Worm (Caenorhabditis elegans) whole organism, young adult: Measurements from ENCODE around the gene B0252.8.

Experiments
- B0035.1 ChIP-seq: sonication (generic microtip); optimal IDR thresholded peaks from 2 replicates; lab custom pipeline; 2016; ENCODE audit warnings: missing genetic modification characterization, mild to moderate bottlenecking, missing compliant biosample characterization, missing genotype, missing genetic modification reagents
- B0261.1 ChIP-seq: sonication (generic microtip); optimal IDR thresholded peaks from 2 replicates; lab custom pipeline; 2016; ENCODE audit warnings: mild to moderate bottlenecking, missing genetic modification characterization, moderate library complexity, missing compliant biosample characterization
- C17E4.6 ChIP-seq: fragments of 200-800 bp; sonication (Bioruptor generic); IDR thresholded peaks from 2 replicates; pipeline ENCODE4 v1.3.6; 2022; ENCODE audit warnings: missing genetic modification reagents, missing genetic modification characterization, missing compliant biosample characterization
- D2030.7 ChIP-seq: fragments of 200-800 bp; sonication (Bioruptor generic); IDR thresholded peaks from 2 replicates; pipeline ENCODE4 v1.3.6; 2022; ENCODE audit warnings: missing genetic modification reagents, missing genetic modification characterization, missing compliant biosample characterization
- F10E7.11 ChIP-seq: sonication (generic microtip); optimal IDR thresholded peaks from 2 replicates; lab custom pipeline; 2017; ENCODE audit warnings: mild to moderate bottlenecking, missing genetic modification characterization, moderate library complexity, missing compliant biosample characterization
- F22D6.2 ChIP-seq: sonication (generic microtip); optimal IDR thresholded peaks from 2 replicates; lab custom pipeline; 2016; ENCODE audit warnings: mild to moderate bottlenecking, missing genetic modification characterization, missing compliant biosample characterization
- F57A8.1 ChIP-seq: fragments of 200-800 bp; sonication (Bioruptor generic); optimal IDR thresholded peaks from 2 replicates; lab custom pipeline; 2018; ENCODE audit warnings: mild to moderate bottlenecking, missing genetic modification characterization, moderate library complexity, missing compliant biosample characterization
- F57C9.4 ChIP-seq: sonication (generic microtip); optimal IDR thresholded peaks from 2 replicates; lab custom pipeline; 2017; ENCODE audit warnings: mild to moderate bottlenecking, missing genetic modification characterization, missing compliant biosample characterization
- K11D2.4 ChIP-seq: fragments of 200-800 bp; sonication (Bioruptor generic); IDR thresholded peaks from 2 replicates; pipeline ENCODE4 v1.3.6; 2022; ENCODE audit warnings: missing genetic modification reagents, missing genetic modification characterization, missing compliant biosample characterization
- K12H6.12 ChIP-seq: fragments of 200-800 bp; sonication (Bioruptor generic); optimal IDR thresholded peaks from 2 replicates; lab custom pipeline; 2018; ENCODE audit warnings: mild to moderate bottlenecking, missing genetic modification characterization, missing compliant biosample characterization
- Y53F4B.3 ChIP-seq: fragments of 200-800 bp; sonication (Bioruptor generic); IDR thresholded peaks from 2 replicates; pipeline ENCODE4 v1.3.6; 2022; ENCODE audit warnings: missing genetic modification reagents, missing genetic modification characterization, missing compliant biosample characterization
- Y53G8AR.9 ChIP-seq: fragments of 200-800 bp; sonication (Bioruptor generic); conservative IDR thresholded peaks from 2 replicates; pipeline ENCODE4 v1.3.6; 2022; ENCODE audit warnings: missing genetic modification reagents, missing genetic modification characterization, missing compliant biosample characterization
- Y56A3A.18 ChIP-seq: fragments of 200-800 bp; sonication (Bioruptor generic); IDR thresholded peaks from 2 replicates; pipeline ENCODE4 v1.3.6; 2022; ENCODE audit warnings: missing genetic modification reagents, missing genetic modification characterization, missing compliant biosample characterization
- Y79H2A.3 ChIP-seq: fragments of 200-800 bp; sonication (Bioruptor generic); conservative IDR thresholded peaks from 2 replicates; pipeline ENCODE4 v1.3.6; 2022; ENCODE audit warnings: missing genetic modification reagents, missing genetic modification characterization, missing compliant biosample characterization
- Y95B8A.8 ChIP-seq: fragments of 200-800 bp; sonication (Bioruptor generic); IDR thresholded peaks from 2 replicates; pipeline ENCODE4 v1.3.6; 2022; ENCODE audit warnings: missing genetic modification reagents, missing genetic modification characterization, missing compliant biosample characterization
- athp-1 ChIP-seq: sonication (generic microtip); optimal IDR thresholded peaks from 2 replicates; lab custom pipeline; 2017; ENCODE audit warnings: mild to moderate bottlenecking, missing genetic modification characterization, missing compliant biosample characterization
- attf-6 ChIP-seq: fragments of 200-800 bp; sonication (Bioruptor generic); IDR thresholded peaks from 2 replicates; pipeline ENCODE4 v1.3.6; 2022; ENCODE audit warnings: missing genetic modification reagents, missing genetic modification characterization, missing compliant biosample characterization
- bed-2 ChIP-seq: fragments of 200-800 bp; sonication (Bioruptor generic); IDR thresholded peaks from 2 replicates; pipeline ENCODE4 v1.3.6; 2022; ENCODE audit warnings: missing genetic modification reagents, missing genetic modification characterization, missing compliant biosample characterization
- cebp-2 ChIP-seq: fragments of 200-800 bp; sonication (Bioruptor generic); IDR thresholded peaks from 2 replicates; pipeline ENCODE4 v1.3.6; 2022; ENCODE audit warnings: missing genetic modification characterization, missing compliant biosample characterization
- ceh-27 ChIP-seq: fragments of 200-800 bp; sonication (Bioruptor generic); optimal IDR thresholded peaks from 2 replicates; lab custom pipeline; 2018; ENCODE audit warnings: mild to moderate bottlenecking, missing genetic modification characterization, moderate library complexity, missing compliant biosample characterization
- ceh-40 ChIP-seq: fragments of 200-800 bp; sonication (Bioruptor generic); IDR thresholded peaks from 2 replicates; pipeline ENCODE4 v1.3.6; 2022; ENCODE audit warnings: missing genetic modification characterization, missing compliant biosample characterization
- ceh-58 ChIP-seq: fragments of 200-800 bp; sonication (Bioruptor generic); IDR thresholded peaks from 2 replicates; pipeline ENCODE4 v1.3.6; 2022; ENCODE audit warnings: missing genetic modification characterization, missing compliant biosample characterization
- ceh-79 ChIP-seq: sonication (generic microtip); optimal IDR thresholded peaks from 2 replicates; lab custom pipeline; 2017; ENCODE audit warnings: mild to moderate bottlenecking, missing genetic modification characterization, missing compliant biosample characterization
- dpff-1 ChIP-seq: sonication (generic microtip); optimal IDR thresholded peaks from 2 replicates; lab custom pipeline; 2017; ENCODE audit warnings: mild to moderate bottlenecking, missing genetic modification characterization, missing compliant biosample characterization
- efl-1 ChIP-seq: fragments of 150-350 bp; optimal IDR thresholded peaks from 2 replicates; lab custom pipeline; 2014; ENCODE audit warnings: missing biosample characterization, missing genetic modification reagents, missing genetic modification characterization
- egrh-3 ChIP-seq: fragments of 200-800 bp; sonication (Bioruptor generic); IDR thresholded peaks from 2 replicates; pipeline ENCODE4 v1.3.6; 2022; ENCODE audit warnings: missing genetic modification reagents, missing genetic modification characterization, missing compliant biosample characterization
- ets-4 ChIP-seq: fragments of 200-800 bp; sonication (Bioruptor generic); optimal IDR thresholded peaks from 2 replicates; lab custom pipeline; 2018; ENCODE audit warnings: mild to moderate bottlenecking, missing genetic modification characterization, missing compliant biosample characterization
- fkh-3 ChIP-seq: sonication (generic microtip); optimal IDR thresholded peaks from 2 replicates; lab custom pipeline; 2016; ENCODE audit warnings: mild to moderate bottlenecking, missing genetic modification characterization, missing compliant biosample characterization
- hrde-1 ChIP-seq: sonication (generic microtip); optimal IDR thresholded peaks from 2 replicates; lab custom pipeline; 2016; ENCODE audit warnings: missing genetic modification characterization, mild to moderate bottlenecking, missing compliant biosample characterization, moderate library complexity, missing genotype, missing genetic modification reagents, borderline replicate concordance
- let-526 ChIP-seq: fragments of 200-800 bp; sonication (Bioruptor generic); IDR thresholded peaks from 2 replicates; pipeline ENCODE4 v1.3.6; 2022; ENCODE audit warnings: missing genetic modification reagents, missing genetic modification characterization, missing compliant biosample characterization
- lin-40 ChIP-seq: sonication (generic microtip); optimal IDR thresholded peaks from 2 replicates; lab custom pipeline; 2016; ENCODE audit warnings: missing genetic modification characterization, mild to moderate bottlenecking, missing compliant biosample characterization, missing genotype, missing genetic modification reagents
- lsl-1 ChIP-seq: fragments of 200-800 bp; sonication (Bioruptor generic); optimal IDR thresholded peaks from 2 replicates; lab custom pipeline; 2018; ENCODE audit warnings: mild to moderate bottlenecking, missing genetic modification characterization, moderate library complexity, missing compliant biosample characterization
- lsy-27 ChIP-seq: sonication (generic microtip); optimal IDR thresholded peaks from 2 replicates; lab custom pipeline; 2017; ENCODE audit warnings: missing genetic modification characterization, mild to moderate bottlenecking, missing compliant biosample characterization, antibody characterized with exemption, missing genotype, borderline replicate concordance; ENCODE audit not compliant: insufficient read depth
- madf-8 ChIP-seq: fragments of 200-800 bp; sonication (Bioruptor generic); conservative IDR thresholded peaks from 2 replicates; pipeline ENCODE4 v1.3.6; 2022; ENCODE audit warnings: missing genetic modification reagents, missing genetic modification characterization, missing compliant biosample characterization
- mcd-1 ChIP-seq: fragments of 200-800 bp; sonication (Bioruptor generic); IDR thresholded peaks from 2 replicates; pipeline ENCODE4 v1.3.6; 2022; ENCODE audit warnings: missing genetic modification reagents, missing genetic modification characterization, missing compliant biosample characterization
- mel-28 ChIP-seq: sonication (generic microtip); optimal IDR thresholded peaks from 2 replicates; lab custom pipeline; 2016; ENCODE audit warnings: borderline replicate concordance, mild to moderate bottlenecking, missing genetic modification characterization, missing compliant biosample characterization
- mes-4 ChIP-seq: sonication (generic microtip); optimal IDR thresholded peaks from 2 replicates; lab custom pipeline; 2016; ENCODE audit warnings: missing genotype, missing genetic modification characterization, missing compliant biosample characterization
- mxl-1 ChIP-seq: sonication (generic microtip); optimal IDR thresholded peaks from 2 replicates; lab custom pipeline; 2016; ENCODE audit warnings: missing genetic modification characterization, missing compliant biosample characterization
- nfya-2 ChIP-seq: fragments of 200-800 bp; sonication (Bioruptor generic); IDR thresholded peaks from 2 replicates; pipeline ENCODE4 v1.3.6; 2022; ENCODE audit warnings: missing genetic modification reagents, missing genetic modification characterization, missing compliant biosample characterization
- pha-4 ChIP-seq: fragments of 150-350 bp; sonication (generic microtip); optimal IDR thresholded peaks from 2 replicates; lab custom pipeline; 2014; ENCODE audit warnings: missing biosample characterization, missing genetic modification reagents, missing genetic modification characterization
- sea-2 ChIP-seq: fragments of 200-800 bp; sonication (Bioruptor generic); IDR thresholded peaks from 2 replicates; pipeline ENCODE4 v1.3.6; 2022; ENCODE audit warnings: missing genetic modification characterization, missing compliant biosample characterization
- snpc-3.4 ChIP-seq: sonication (generic microtip); optimal IDR thresholded peaks from 2 replicates; lab custom pipeline; 2017; ENCODE audit warnings: missing genetic modification characterization, mild to moderate bottlenecking, missing compliant biosample characterization, antibody characterized with exemption, moderate library complexity, missing genotype, missing genetic modification reagents
- snpc-4 ChIP-seq, 5 experiments: fragments of 150-350 bp in 1 of 5; sonication (generic microtip) in 4 of 5; optimal IDR thresholded peaks; 2 replicates each; lab custom pipeline; 2014 to 2018; ENCODE audit warnings: missing genetic modification characterization in 5 of 5, missing biosample characterization in 3 of 5, antibody characterized with exemption in 2 of 5, mild to moderate bottlenecking in 2 of 5, missing compliant biosample characterization in 2 of 5, missing genotype in 2 of 5, moderate library complexity in 2 of 5, missing genetic modification reagents in 1 of 5
- sptf-2 ChIP-seq: fragments of 200-800 bp; sonication (Bioruptor generic); optimal IDR thresholded peaks from 2 replicates; lab custom pipeline; 2018; ENCODE audit warnings: mild to moderate bottlenecking, missing genetic modification characterization, missing compliant biosample characterization
- tbp1 ChIP-seq: fragments of 200-800 bp; sonication (Bioruptor generic); optimal IDR thresholded peaks from 2 replicates; lab custom pipeline; 2018; ENCODE audit warnings: mild to moderate bottlenecking, missing genetic modification characterization, missing compliant biosample characterization
- zim-3 ChIP-seq: sonication (generic microtip); optimal IDR thresholded peaks from 2 replicates; lab custom pipeline; 2017; ENCODE audit warnings: mild to moderate bottlenecking, missing genetic modification characterization, moderate library complexity, missing compliant biosample characterization
- ztf-18 ChIP-seq: sonication (generic microtip); optimal IDR thresholded peaks from 2 replicates; lab custom pipeline; 2016; ENCODE audit warnings: missing genotype, mild to moderate bottlenecking, missing genetic modification characterization, missing compliant biosample characterization
- ztf-25 ChIP-seq: fragments of 200-800 bp; sonication (Bioruptor generic); IDR thresholded peaks from 2 replicates; pipeline ENCODE4 v1.3.6; 2022; ENCODE audit warnings: missing genetic modification reagents, missing genetic modification characterization, missing compliant biosample characterization

B0252.8 gene

DNA sequence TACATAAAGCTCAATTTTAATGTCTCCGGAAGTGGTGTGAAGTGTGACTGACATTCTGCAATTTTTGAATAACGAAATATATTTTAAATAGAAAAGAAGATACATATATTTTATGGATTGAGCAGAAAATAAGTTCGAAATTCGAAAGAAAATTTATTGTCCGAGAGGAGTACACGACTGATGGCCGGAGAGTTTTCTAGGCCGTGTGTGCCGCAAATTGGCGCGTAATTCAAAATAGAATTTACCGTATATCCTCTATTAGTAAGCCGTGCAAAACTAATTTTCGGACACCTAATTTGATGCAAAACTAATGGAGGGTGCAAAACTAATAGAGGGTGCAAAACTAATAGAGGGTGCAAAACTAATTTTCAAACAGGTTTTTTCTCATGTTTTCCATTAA lies 2.7 kb upstream of the B0252.8 start, which contains the start of gene cyn-10 (continued):
- no peak for TF ChIP-seq F57A8.1 (GFP tag; lab: Kevin White, UChicago)
- TF ChIP-seq efl-1 (GFP tag; lab: Kevin White, UChicago) = peak; percentile 65
- no peak for TF ChIP-seq sea-2
- no peak for TF ChIP-seq ztf-25 (GFP tag; lab: Robert Waterston, UW)
- TF ChIP-seq pha-4 (tag; lab: Kevin White, UChicago) = no peak
- no peak for TF ChIP-seq hrde-1 (tag; lab: Kevin White, UChicago)
- no peak for TF ChIP-seq attf-6 (GFP tag; lab: Robert Waterston, UW)
- TF ChIP-seq ceh-58 (GFP tag; lab: Robert Waterston, UW) = no peak
- no peak for TF ChIP-seq nfya-2 (GFP tag; lab: Robert Waterston, UW)
- no peak for TF ChIP-seq lsy-27 (tag; lab: Kevin White, UChicago)
- TF ChIP-seq lin-40 (tag; lab: Kevin White, UChicago) = peak; percentile 53
- TF ChIP-seq bed-2 (GFP tag; lab: Robert Waterston, UW) = peak; percentile 82; the same call in 1 of the 2 replicates
- TF ChIP-seq mel-28 = no peak
- TF ChIP-seq mcd-1 (GFP tag; lab: Robert Waterston, UW) = peak; percentile 84
- 0 out of 2 replicates have a peak, but pooled peaks have one; percentile 21 for TF ChIP-seq cebp-2 (GFP tag; lab: Robert Waterston, UW)
- peak; percentile 38 for TF ChIP-seq lsl-1 (GFP tag; lab: Kevin White, UChicago)
- no peak for TF ChIP-seq zim-3 (tag; lab: Kevin White, UChicago)
- TF ChIP-seq Y53F4B.3 (GFP tag; lab: Robert Waterston, UW) = no peak
- no peak for TF ChIP-seq fkh-3 (tag; lab: Kevin White, UChicago)
- no peak for TF ChIP-seq Y95B8A.8 (GFP tag; lab: Robert Waterston, UW)
- no peak for TF ChIP-seq ets-4 (GFP tag; lab: Kevin White, UChicago)
- peak; percentile 68 for TF ChIP-seq madf-8 (GFP tag; lab: Robert Waterston, UW)
- no peak for TF ChIP-seq athp-1 (tag; lab: Kevin White, UChicago)
- no peak for TF ChIP-seq ceh-79
- TF ChIP-seq D2030.7 (GFP tag; lab: Robert Waterston, UW) = no peak
- no peak for TF ChIP-seq dpff-1 (tag; lab: Kevin White, UChicago)
- TF ChIP-seq B0261.1 = no peak
- TF ChIP-seq egrh-3 = no peak; the same call in 1 of the 2 replicates
- TF ChIP-seq let-526 = peak; percentile 86; the same call in 1 of the 2 replicates
- no peak; the same call in 1 of the 2 replicates for TF ChIP-seq C17E4.6 (GFP tag; lab: Robert Waterston, UW)
- TF ChIP-seq K11D2.4 (GFP tag; lab: Robert Waterston, UW) = peak; percentile 60; the same call in 1 of the 2 replicates
- no peak for TF ChIP-seq ceh-40 (GFP tag; lab: Robert Waterston, UW)
- TF ChIP-seq Y79H2A.3 (GFP tag; lab: Robert Waterston, UW) = no peak
- TF ChIP-seq ztf-18 = no peak
- no peak for TF ChIP-seq tbp1 (GFP tag; lab: Kevin White, UChicago)
- no peak for TF ChIP-seq F57C9.4 (tag; lab: Kevin White, UChicago)
- TF ChIP-seq mxl-1 = no peak
- no peak for TF ChIP-seq B0035.1
- TF ChIP-seq mes-4 (tag; lab: Kevin White, UChicago) = no peak
- TF ChIP-seq F22D6.2 (tag; lab: Kevin White, UChicago) = peak; percentile 71
- no peak; the same call in 1 of the 2 replicates for TF ChIP-seq Y53G8AR.9 (GFP tag; lab: Robert Waterston, UW)
- no peak for TF ChIP-seq Y56A3A.18 (GFP tag; lab: Robert Waterston, UW)
- TF ChIP-seq F10E7.11 (tag; lab: Kevin White, UChicago) = peak; percentile 56
- no peak for TF ChIP-seq sptf-2 (GFP tag; lab: Kevin White, UChicago)
- no peak for TF ChIP-seq snpc-4 (GFP tag; optimal IDR thresholded peaks at IDR 0.05; lab: Kevin White, UChicago)
- TF ChIP-seq snpc-4 (tag; optimal IDR thresholded peaks at IDR 0.05; lab: Kevin White, UChicago) = peak in 1 of 4 experiments; percentile 4
- peak; percentile 31 for TF ChIP-seq K12H6.12 (tag; lab: Kevin White, UChicago)
- peak; percentile 85 for TF ChIP-seq ceh-27
- TF ChIP-seq snpc-3.4 = no peak
